Worm (Caenorhabditis elegans): ENCODE data around the gene irld-48.

Gene irld-48

ce11 chrII:2920817-2921458 lies 34.9 kb upstream of the irld-48 start (continued):
- TF ChIP-seq fos-1 (tag; optimal IDR thresholded peaks at IDR 0.05) = no peak
- TF ChIP-seq lin-35 (GFP tag; optimal IDR thresholded peaks at IDR 0.05) = peak; percentile 60 to 68
- TF ChIP-seq efl-3 (GFP tag; optimal IDR thresholded peaks at IDR 0.05) = no peak
- TF ChIP-seq ztf-11 (tag; optimal IDR thresholded peaks at IDR 0.05) = no peak
- TF ChIP-seq dsc-1 (tag; optimal IDR thresholded peaks at IDR 0.05) = no peak
- no peak for TF ChIP-seq elt-2 (tag; optimal IDR thresholded peaks at IDR 0.05)
- no peak for TF ChIP-seq elt-3 (tag; optimal IDR thresholded peaks at IDR 0.05)
- no peak for TF ChIP-seq grh-1 (GFP tag; IDR thresholded peaks at IDR 0.05)
- TF ChIP-seq hlh-4 (tag; optimal IDR thresholded peaks at IDR 0.05) = no peak
- no peak for TF ChIP-seq fkh-10 (GFP tag; optimal IDR thresholded peaks at IDR 0.05)
- TF ChIP-seq pag-3 (tag; optimal IDR thresholded peaks at IDR 0.05; ENCODE audit: borderline replicate concordance, insufficient read depth) = no peak
- no peak for TF ChIP-seq pqm-1 (tag; optimal IDR thresholded peaks at IDR 0.05)
- TF ChIP-seq ceh-88 (GFP tag; IDR thresholded peaks at IDR 0.05) = no peak
- TF ChIP-seq alr-1 (tag; optimal IDR thresholded peaks at IDR 0.05; ENCODE audit: borderline replicate concordance) = no peak
- no peak for TF ChIP-seq mef-2 (tag; optimal IDR thresholded peaks at IDR 0.05)
- no peak for TF ChIP-seq sox-4 (tag; optimal IDR thresholded peaks at IDR 0.05)
- peak; percentile 66 for TF ChIP-seq nhr-47 (tag; optimal IDR thresholded peaks at IDR 0.05)
- TF ChIP-seq nhr-20 (tag; optimal IDR thresholded peaks at IDR 0.05) = no peak
- TF ChIP-seq snu-23 (GFP tag; optimal IDR thresholded peaks at IDR 0.05) = peak; percentile 74
- TF ChIP-seq ztf-4 (tag; optimal IDR thresholded peaks at IDR 0.05) = no peak
- TF ChIP-seq ets-5 (GFP tag; IDR thresholded peaks at IDR 0.05) = no peak
- TF ChIP-seq nhr-85 (tag) = peak; percentile 46
- no peak for TF ChIP-seq ceh-8 (GFP tag; optimal IDR thresholded peaks at IDR 0.05)
- no peak for TF ChIP-seq lin-39 (tag; optimal IDR thresholded peaks at IDR 0.05)
- TF ChIP-seq egl-13 (tag; optimal IDR thresholded peaks at IDR 0.05) = no peak
- no peak for TF ChIP-seq C16A3.4 (tag; optimal IDR thresholded peaks at IDR 0.05)
- no peak for TF ChIP-seq nhr-28 (tag; optimal IDR thresholded peaks at IDR 0.05)
- peak; percentile 53 for TF ChIP-seq tbx-2 (tag; optimal IDR thresholded peaks at IDR 0.05)
- no peak for TF ChIP-seq zag-1 (tag; optimal IDR thresholded peaks at IDR 0.05)
- TF ChIP-seq mdl-1 (tag; optimal IDR thresholded peaks at IDR 0.05) = peak; percentile 39 to 86
- peak; percentile 45 to 62 for TF ChIP-seq lsy-2 (tag; optimal IDR thresholded peaks at IDR 0.05)
- TF ChIP-seq zip-4 (GFP tag; optimal IDR thresholded peaks at IDR 0.05) = no peak

ce11 chrII:2921860-2922259 lies 34.0 kb upstream of the irld-48 start:
- TF ChIP-seq mdl-1 (tag; optimal IDR thresholded peaks at IDR 0.05) (no peak), fkh-4 (tag; optimal IDR thresholded peaks at IDR 0.05; ENCODE audit: borderline replicate concordance) (no peak), tbx-2 (tag; optimal IDR thresholded peaks at IDR 0.05) (no peak), lsy-2 (tag; optimal IDR thresholded peaks at IDR 0.05) (no peak), unc-130 (tag; optimal IDR thresholded peaks at IDR 0.05) (no peak), nhr-237 (tag; optimal IDR thresholded peaks at IDR 0.05) (no peak), lir-3 (tag; optimal IDR thresholded peaks at IDR 0.05; ENCODE audit: poor library complexity) (no peak), sup-37 (GFP tag; optimal IDR thresholded peaks at IDR 0.05) (no peak), fkh-10 (GFP tag; optimal IDR thresholded peaks at IDR 0.05) (no peak), mep-1 (tag; optimal IDR thresholded peaks at IDR 0.05) (no peak)

ce11 chrII:2922359-2922758 lies 33.5 kb upstream of the irld-48 start:
- TF ChIP-seq nhr-12 (tag; optimal IDR thresholded peaks at IDR 0.05) (no peak), egl-13 (tag; optimal IDR thresholded peaks at IDR 0.05) (no peak), elt-2 (tag; optimal IDR thresholded peaks at IDR 0.05) (peak; percentile 41), alr-1 (tag; optimal IDR thresholded peaks at IDR 0.05; ENCODE audit: borderline replicate concordance) (no peak), lin-35 (GFP tag; optimal IDR thresholded peaks at IDR 0.05) (peak in 1 of 2 experiments; percentile 34)
